Fruit fly (Drosophila melanogaster) whole organism, embryonic: ENCODE measurements around the gene CG17786.
A peak's percentile ranks its signal among the peaks of the same experiment; 100 is the strongest.

Source experiments
- Adf1 ChIP-seq: fragments of 200-800 bp; sonication (Bioruptor generic); IDR thresholded peaks from 2 replicates; pipeline ENCODE4 v1.3.6; 2022; ENCODE audit warnings: missing biosample characterization, missing genetic modification characterization
- Bteb2 ChIP-seq: fragments of 200-800 bp; sonication (Bioruptor generic); optimal IDR thresholded peaks from 2 replicates; lab custom pipeline; 2016; ENCODE audit warnings: missing biosample characterization, missing genetic modification characterization
- CG10565 ChIP-seq: fragments of 200-800 bp; sonication (Bioruptor generic); optimal IDR thresholded peaks from 3 replicates; lab custom pipeline; 2016; ENCODE audit warnings: missing biosample characterization, mild to moderate bottlenecking, missing genetic modification characterization
- CG11398 ChIP-seq: fragments of 200-800 bp; sonication (Bioruptor generic); optimal IDR thresholded peaks from 2 replicates; lab custom pipeline; 2016; ENCODE audit warnings: missing biosample characterization, missing genetic modification characterization
- CG13287 ChIP-seq: fragments of 200-800 bp; sonication (Bioruptor generic); IDR thresholded peaks from 2 replicates; pipeline ENCODE4 v1.3.6; 2022; ENCODE audit warnings: missing biosample characterization, missing genetic modification characterization; ENCODE audit not compliant: partially characterized antibody
- CG13775 ChIP-seq: fragments of 200-800 bp; sonication (Bioruptor generic); optimal IDR thresholded peaks from 3 replicates; lab custom pipeline; 2017; ENCODE audit warnings: missing biosample characterization, mild to moderate bottlenecking, missing genetic modification characterization
- CG14667 ChIP-seq: fragments of 200-800 bp; sonication (Bioruptor generic); IDR thresholded peaks from 2 replicates; pipeline ENCODE4 v1.3.6; 2022; ENCODE audit warnings: missing biosample characterization, missing genetic modification characterization
- CG14965 ChIP-seq: fragments of 200-800 bp; sonication (Bioruptor generic); optimal IDR thresholded peaks from 2 replicates; lab custom pipeline; 2016; ENCODE audit warnings: missing biosample characterization, missing genetic modification characterization, borderline replicate concordance
- CG15601 ChIP-seq: fragments of 200-800 bp; sonication (Bioruptor generic); optimal IDR thresholded peaks from 3 replicates; lab custom pipeline; 2019; ENCODE audit warnings: missing biosample characterization, mild to moderate bottlenecking, missing genetic modification characterization, moderate library complexity
- CG18011 ChIP-seq: fragments of 200-800 bp; sonication (Bioruptor generic); optimal IDR thresholded peaks from 2 replicates; lab custom pipeline; 2017; ENCODE audit warnings: missing biosample characterization, missing genetic modification characterization, mild to moderate bottlenecking, moderate library complexity, missing genotype
- CG3065 ChIP-seq: fragments of 200-800 bp; sonication (Bioruptor generic); optimal IDR thresholded peaks from 2 replicates; lab custom pipeline; 2016; ENCODE audit warnings: missing biosample characterization, missing genetic modification characterization
- CG3407 ChIP-seq: fragments of 200-800 bp; sonication (Bioruptor generic); optimal IDR thresholded peaks from 2 replicates; lab custom pipeline; 2018; ENCODE audit warnings: missing biosample characterization, mild to moderate bottlenecking, missing genetic modification characterization
- CG6254 ChIP-seq: fragments of 200-800 bp; sonication (Bioruptor generic); optimal IDR thresholded peaks from 3 replicates; lab custom pipeline; 2017; ENCODE audit warnings: mild to moderate bottlenecking, missing biosample characterization, missing genetic modification reagents, missing genetic modification characterization
- CG8281 ChIP-seq: fragments of 200-800 bp; sonication (Bioruptor generic); optimal IDR thresholded peaks from 2 replicates; lab custom pipeline; 2018; ENCODE audit warnings: missing biosample characterization, mild to moderate bottlenecking, missing genetic modification characterization, moderate library complexity
- CG9609 ChIP-seq: fragments of 200-800 bp; sonication (Bioruptor generic); optimal IDR thresholded peaks from 3 replicates; lab custom pipeline; 2016; ENCODE audit warnings: missing biosample characterization, missing genetic modification characterization
- CG9932 ChIP-seq: fragments of 200-800 bp; sonication (Bioruptor generic); IDR thresholded peaks from 2 replicates; pipeline ENCODE4 v1.3.6; 2022; ENCODE audit warnings: missing biosample characterization, missing genetic modification characterization
- Dfd ChIP-seq, 2 experiments: fragments of >200 bp; optimal IDR thresholded peaks; 2 replicates each; lab custom pipeline; 2017; ENCODE audit warnings: missing biosample characterization in 2 of 2, missing genetic modification characterization in 2 of 2
- Gug ChIP-seq: fragments of 200-800 bp; sonication (Bioruptor generic); IDR thresholded peaks from 4 replicates; pipeline ENCODE4 v1.3.6; 2022; ENCODE audit warnings: missing biosample characterization, missing genetic modification characterization
- HLH3B ChIP-seq: fragments of 200-800 bp; sonication (Bioruptor generic); IDR thresholded peaks from 2 replicates; pipeline ENCODE4 v1.3.6; 2022; ENCODE audit warnings: missing biosample characterization, missing genetic modification characterization
- Hr3 ChIP-seq: fragments of 200-800 bp; sonication (Bioruptor generic); optimal IDR thresholded peaks from 3 replicates; lab custom pipeline; 2016; ENCODE audit warnings: missing biosample characterization, missing genetic modification characterization
- NfI ChIP-seq: fragments of 200-800 bp; sonication (Bioruptor generic); optimal IDR thresholded peaks from 3 replicates; lab custom pipeline; 2018; ENCODE audit warnings: missing biosample characterization, mild to moderate bottlenecking, missing genetic modification characterization, moderate library complexity
- Sox100B ChIP-seq: fragments of 200-800 bp; sonication (Bioruptor generic); optimal IDR thresholded peaks from 3 replicates; lab custom pipeline; 2018; ENCODE audit warnings: missing biosample characterization, mild to moderate bottlenecking, missing genetic modification characterization
- Ssrp ChIP-seq: fragments of 200-800 bp; sonication (Bioruptor generic); optimal IDR thresholded peaks from 2 replicates; lab custom pipeline; 2018; ENCODE audit warnings: missing biosample characterization, mild to moderate bottlenecking, missing genetic modification characterization, moderate library complexity
- Tbp ChIP-seq: fragments of >200 bp; optimal IDR thresholded peaks from 2 replicates; lab custom pipeline; 2018; ENCODE audit warnings: missing biosample characterization, missing genetic modification characterization
- al ChIP-seq: fragments of 200-800 bp; sonication (Bioruptor generic); IDR thresholded peaks from 2 replicates; pipeline ENCODE4 v1.3.6; 2022; ENCODE audit warnings: missing biosample characterization, missing genetic modification characterization
- ash1 ChIP-seq: fragments of 200-800 bp; sonication (Bioruptor generic); optimal IDR thresholded peaks from 2 replicates; lab custom pipeline; 2018; ENCODE audit warnings: missing biosample characterization, mild to moderate bottlenecking, missing genetic modification characterization
- bigmax ChIP-seq: fragments of 200-800 bp; sonication (Bioruptor generic); optimal IDR thresholded peaks from 2 replicates; lab custom pipeline; 2018; ENCODE audit warnings: missing biosample characterization, mild to moderate bottlenecking, missing genetic modification characterization
- btn ChIP-seq: fragments of 200-800 bp; sonication (Bioruptor generic); optimal IDR thresholded peaks from 2 replicates; lab custom pipeline; 2016; ENCODE audit warnings: missing biosample characterization, missing genetic modification characterization
- cas ChIP-seq: fragments of 200-800 bp; sonication (Bioruptor generic); IDR thresholded peaks from 2 replicates; pipeline ENCODE4 v1.3.6; 2022; ENCODE audit warnings: missing biosample characterization, missing genetic modification characterization
- chn ChIP-seq: fragments of 200-800 bp; sonication (Bioruptor generic); optimal IDR thresholded peaks from 2 replicates; lab custom pipeline; 2016; ENCODE audit warnings: missing biosample characterization, missing genetic modification characterization
- crc ChIP-seq: fragments of 200-800 bp; sonication (Bioruptor generic); optimal IDR thresholded peaks from 2 replicates; lab custom pipeline; 2016; ENCODE audit warnings: missing biosample characterization, missing genetic modification characterization
- da ChIP-seq: fragments of 200-800 bp; sonication (Bioruptor generic); optimal IDR thresholded peaks from 2 replicates; lab custom pipeline; 2016; ENCODE audit warnings: missing biosample characterization, missing genetic modification characterization
- disco-r ChIP-seq: fragments of 200-800 bp; sonication (Bioruptor generic); optimal IDR thresholded peaks from 2 replicates; lab custom pipeline; 2016; ENCODE audit warnings: missing biosample characterization, missing genetic modification characterization
- fru ChIP-seq: fragments of >200 bp; optimal IDR thresholded peaks from 2 replicates; lab custom pipeline; 2017
- hbn ChIP-seq: fragments of 200-800 bp; sonication (Bioruptor generic); IDR thresholded peaks from 2 replicates; pipeline ENCODE4 v1.3.6; 2022; ENCODE audit warnings: missing biosample characterization, missing genetic modification characterization; ENCODE audit not compliant: partially characterized antibody
- insv ChIP-seq, 2 experiments: fragments of 200-800 bp; sonication (Bioruptor generic); optimal IDR thresholded peaks; 3 replicates each; lab custom pipeline; 2016 to 2018; ENCODE audit warnings: missing biosample characterization in 2 of 2, missing genetic modification characterization in 2 of 2
- jigr1 ChIP-seq: fragments of 200-800 bp; sonication (Bioruptor generic); IDR thresholded peaks from 3 replicates; pipeline ENCODE4 v1.3.6; 2022; ENCODE audit warnings: missing biosample characterization, missing genetic modification characterization
- lab ChIP-seq: fragments of 200-800 bp; sonication (Bioruptor generic); optimal IDR thresholded peaks from 3 replicates; lab custom pipeline; 2017; ENCODE audit warnings: missing biosample characterization, missing genetic modification characterization, mild to moderate bottlenecking, moderate library complexity, missing genetic modification reagents
- luna ChIP-seq: fragments of 200-800 bp; sonication (Bioruptor generic); optimal IDR thresholded peaks from 2 replicates; lab custom pipeline; 2016; ENCODE audit warnings: missing biosample characterization, missing genetic modification characterization
- pb ChIP-seq: fragments of 200-800 bp; sonication (Bioruptor generic); optimal IDR thresholded peaks from 3 replicates; lab custom pipeline; 2016; ENCODE audit warnings: missing biosample characterization, missing genetic modification characterization
- peb ChIP-seq: fragments of 200-800 bp; sonication (Bioruptor generic); IDR thresholded peaks from 2 replicates; pipeline ENCODE4 v1.3.6; 2022; ENCODE audit warnings: missing biosample characterization, missing genetic modification characterization
- phol ChIP-seq: fragments of 200-800 bp; sonication (Bioruptor generic); optimal IDR thresholded peaks from 3 replicates; lab custom pipeline; 2018; ENCODE audit warnings: missing biosample characterization, mild to moderate bottlenecking, missing genetic modification characterization, moderate library complexity
- ranshi ChIP-seq: fragments of 200-800 bp; sonication (Bioruptor generic); IDR thresholded peaks from 2 replicates; pipeline ENCODE4 v1.3.6; 2022; ENCODE audit warnings: missing biosample characterization, missing genetic modification characterization
- scrt ChIP-seq: fragments of 200-800 bp; sonication (Bioruptor generic); optimal IDR thresholded peaks from 2 replicates; lab custom pipeline; 2018; ENCODE audit warnings: missing biosample characterization, mild to moderate bottlenecking, missing genetic modification characterization, moderate library complexity
- sna ChIP-seq: fragments of 200-800 bp; sonication (Bioruptor generic); IDR thresholded peaks from 2 replicates; pipeline ENCODE4 v1.3.6; 2022; ENCODE audit warnings: missing biosample characterization, missing genetic modification characterization; ENCODE audit not compliant: partially characterized antibody
- tio ChIP-seq: fragments of 200-800 bp; sonication (Bioruptor generic); optimal IDR thresholded peaks from 2 replicates; lab custom pipeline; 2017; ENCODE audit warnings: missing biosample characterization, missing genetic modification characterization, inconsistent platforms
- twi ChIP-seq: fragments of 200-800 bp; optimal IDR thresholded peaks from 2 replicates; lab custom pipeline; 2019; ENCODE audit warnings: missing biosample characterization, mild to moderate bottlenecking, missing genetic modification characterization, moderate library complexity
- wor ChIP-seq: fragments of 200-800 bp; sonication (Bioruptor generic); IDR thresholded peaks from 2 replicates; pipeline ENCODE4 v1.3.6; 2022; ENCODE audit warnings: missing biosample characterization, missing genetic modification characterization
- zen2 ChIP-seq: fragments of 200-800 bp; sonication (Bioruptor generic); IDR thresholded peaks from 3 replicates; pipeline ENCODE4 v1.3.6; 2022; ENCODE audit warnings: missing biosample characterization, missing genetic modification characterization; ENCODE audit not compliant: partially characterized antibody

CG17786 gene

DNA sequence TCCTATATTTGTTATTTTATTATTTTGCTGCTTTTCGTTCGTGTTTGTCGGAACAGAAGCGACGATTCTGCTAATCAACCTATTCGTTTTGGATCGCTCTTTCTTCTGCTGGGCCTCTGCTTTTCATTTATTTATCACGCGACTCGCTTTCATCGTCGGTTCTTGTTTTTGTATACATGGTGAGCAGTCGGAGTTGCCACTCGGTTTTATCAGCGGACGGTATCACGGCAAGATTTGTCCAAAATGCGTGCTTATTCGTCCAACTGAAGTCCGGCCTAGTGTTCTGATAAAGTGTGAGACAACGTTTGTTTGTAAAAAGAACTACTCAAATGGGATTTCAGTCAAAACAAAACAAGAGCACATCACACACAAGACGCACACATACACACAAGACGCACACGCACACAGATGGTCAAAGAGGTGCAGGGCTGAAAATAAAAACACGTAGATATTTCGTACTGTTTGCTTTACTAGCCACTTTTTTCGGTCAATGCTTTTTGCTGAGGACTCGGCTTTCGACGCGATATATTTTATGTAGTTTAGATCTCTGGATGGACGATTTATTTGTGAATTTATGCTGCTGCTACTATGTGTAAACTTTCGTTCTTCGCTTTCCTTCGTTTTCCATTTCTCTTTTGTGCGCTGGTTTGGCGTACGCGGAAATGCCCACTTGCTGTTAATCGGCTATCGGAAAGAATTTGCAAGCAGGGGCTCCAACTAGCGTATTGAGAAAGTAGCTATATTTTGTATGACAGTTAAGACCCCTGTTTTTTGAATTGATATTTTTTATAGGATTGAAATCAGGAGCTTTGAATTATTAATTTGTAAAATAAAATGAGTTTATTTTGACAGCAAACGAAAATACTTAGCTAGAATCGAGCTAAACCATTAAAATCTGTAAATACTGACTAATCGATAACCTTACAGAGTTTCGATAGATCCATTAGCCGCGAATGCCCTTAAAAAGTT, 3.1 kb upstream of the CG17786 start, which contains the start of gene twin (continued):
- peak; percentile 43 for TF ChIP-seq al (GFP tag; lab: Robert Waterston, UW)
- no peak for TF ChIP-seq bigmax (GFP tag; lab: Kevin White, UChicago)
- TF ChIP-seq disco-r (GFP tag; lab: Kevin White, UChicago), result no peak
- TF ChIP-seq NfI (GFP tag; lab: Kevin White, UChicago), result peak; percentile 58
- TF ChIP-seq Dfd (GFP tag; optimal IDR thresholded peaks at IDR 0.05; lab: Kevin White, UChicago), result no peak
- TF ChIP-seq pb (GFP tag; lab: Kevin White, UChicago), result peak; percentile 35
- peak; percentile 67 for TF ChIP-seq CG13775 (GFP tag; lab: Kevin White, UChicago)
- no peak for TF ChIP-seq CG14965
- TF ChIP-seq hbn (GFP tag; lab: Robert Waterston, UW), result peak; percentile 64
- TF ChIP-seq peb (GFP tag; lab: Robert Waterston, UW), result no peak
- TF ChIP-seq insv (GFP tag; optimal IDR thresholded peaks at IDR 0.05; lab: Kevin White, UChicago), result peak in 1 of 2 experiments; percentile 38
- TF ChIP-seq Sox100B (GFP tag; lab: Kevin White, UChicago), result no peak
- TF ChIP-seq CG10565, result no peak
- TF ChIP-seq CG18011, result peak; percentile 44
- peak; percentile 69 for TF ChIP-seq phol (tag; lab: Kevin White, UChicago)
- peak; percentile 29 for TF ChIP-seq CG3065 (GFP tag; lab: Kevin White, UChicago)
- peak; percentile 61; the same call in 1 of the 4 replicates for TF ChIP-seq Gug (GFP tag; lab: Robert Waterston, UW)
- no peak for TF ChIP-seq Tbp (GFP tag; lab: Kevin White, UChicago)
- TF ChIP-seq CG6254 (GFP tag; lab: Kevin White, UChicago), result no peak
- TF ChIP-seq luna, result peak; percentile 23
- peak; percentile 2 for TF ChIP-seq da
- peak; percentile 59 for TF ChIP-seq CG9609 (GFP tag; lab: Kevin White, UChicago)
- peak; percentile 62 for TF ChIP-seq Hr3
- no peak for TF ChIP-seq scrt
- TF ChIP-seq zen2 (GFP tag; lab: Robert Waterston, UW), result peak; percentile 58; the same call in 1 of the 3 replicates
- peak; percentile 42 for TF ChIP-seq Bteb2
- no peak for TF ChIP-seq lab
- no peak for TF ChIP-seq CG11398 (GFP tag; lab: Kevin White, UChicago)
- TF ChIP-seq tio (GFP tag; lab: Kevin White, UChicago), result no peak
- TF ChIP-seq CG9932 (GFP tag; lab: Robert Waterston, UW), result peak; percentile 88
- TF ChIP-seq Adf1, result peak; percentile 15
- TF ChIP-seq twi (tag; lab: Kevin White, UChicago), result peak; percentile 38
- TF ChIP-seq crc (GFP tag; lab: Kevin White, UChicago), result no peak
- no peak for TF ChIP-seq CG8281 (tag; lab: Kevin White, UChicago)
- TF ChIP-seq jigr1, result no peak
- no peak for TF ChIP-seq cas
- TF ChIP-seq sna (GFP tag; lab: Robert Waterston, UW), result peak; percentile 76
- TF ChIP-seq CG14667 (GFP tag; lab: Robert Waterston, UW), result 0 out of 2 replicates have a peak, but pooled peaks have one; percentile 6
- no peak for TF ChIP-seq wor (GFP tag; lab: Robert Waterston, UW)
- peak; percentile 82 for TF ChIP-seq CG13287
- no peak for TF ChIP-seq ranshi (GFP tag; lab: Robert Waterston, UW)
- no peak for TF ChIP-seq CG3407 (GFP tag; lab: Kevin White, UChicago)
- 0 out of 2 replicates have a peak, but pooled peaks have one; percentile 16 for TF ChIP-seq HLH3B (GFP tag; lab: Robert Waterston, UW)
- no peak for TF ChIP-seq btn (GFP tag; lab: Kevin White, UChicago)
- TF ChIP-seq ash1 (GFP tag; lab: Kevin White, UChicago), result no peak
- TF ChIP-seq CG15601 (tag; lab: Kevin White, UChicago), result peak; percentile 46
- peak; percentile 74 for TF ChIP-seq chn (GFP tag; lab: Kevin White, UChicago)
- TF ChIP-seq fru (lab: Kevin White, UChicago), result no peak
- peak; percentile 25 for TF ChIP-seq Ssrp (tag; lab: Kevin White, UChicago)
